Worm (Caenorhabditis elegans): ENCODE measurements around the gene T07G12.2.
A peak's percentile ranks its signal among the peaks of the same experiment; 100 is the strongest.

T07G12.2 gene

ce11 chrIV:10481695-10482094, 48.8 kb upstream of the T07G12.2 start, which contains the start of gene egl-21 (continued):
- no peak for TF ChIP-seq unc-130 (tag; optimal IDR thresholded peaks at IDR 0.05)
- TF ChIP-seq nhr-20 (tag; optimal IDR thresholded peaks at IDR 0.05), result no peak
- TF ChIP-seq fkh-10 (GFP tag; optimal IDR thresholded peaks at IDR 0.05), result peak; percentile 82
- TF ChIP-seq sox-4 (tag; optimal IDR thresholded peaks at IDR 0.05), result peak; percentile 23
- TF ChIP-seq snu-23 (GFP tag; optimal IDR thresholded peaks at IDR 0.05), result peak; percentile 56
- no peak for TF ChIP-seq unc-62 (GFP tag; optimal IDR thresholded peaks at IDR 0.05)
- TF ChIP-seq mef-2 (tag; optimal IDR thresholded peaks at IDR 0.05), result peak; percentile 59
- TF ChIP-seq ceh-88 (GFP tag; IDR thresholded peaks at IDR 0.05), result no peak
- TF ChIP-seq irx-1 (tag; optimal IDR thresholded peaks at IDR 0.05), result no peak
- TF ChIP-seq nhr-71 (tag; optimal IDR thresholded peaks at IDR 0.05), result peak; percentile 83
- TF ChIP-seq pax-3 (tag; optimal IDR thresholded peaks at IDR 0.05), result peak; percentile 60
- no peak for TF ChIP-seq aly-2 (tag; optimal IDR thresholded peaks at IDR 0.05)
- TF ChIP-seq pqm-1 (tag; optimal IDR thresholded peaks at IDR 0.05), result no peak
- TF ChIP-seq efl-3 (GFP tag; optimal IDR thresholded peaks at IDR 0.05), result no peak
- no peak for TF ChIP-seq fkh-4 (tag; optimal IDR thresholded peaks at IDR 0.05; ENCODE audit: borderline replicate concordance)
- peak; percentile 93 for TF ChIP-seq lin-14 (GFP tag; optimal IDR thresholded peaks at IDR 0.05)
- no peak for TF ChIP-seq hlh-17 (GFP tag; optimal IDR thresholded peaks at IDR 0.05; ENCODE audit: borderline replicate concordance)
- peak; percentile 34 for TF ChIP-seq zag-1 (tag; optimal IDR thresholded peaks at IDR 0.05)
- peak; percentile 0 for TF ChIP-seq ceh-8 (GFP tag; optimal IDR thresholded peaks at IDR 0.05)
- TF ChIP-seq zip-4 (GFP tag; optimal IDR thresholded peaks at IDR 0.05), result peak; percentile 7
- peak; percentile 55 for TF ChIP-seq dsc-1 (tag; optimal IDR thresholded peaks at IDR 0.05)
- TF ChIP-seq hpl-2 (GFP tag; optimal IDR thresholded peaks at IDR 0.05), result no peak
- TF ChIP-seq lin-15B (tag; optimal IDR thresholded peaks at IDR 0.05), result no peak
- peak; percentile 14 for TF ChIP-seq fos-1 (tag; optimal IDR thresholded peaks at IDR 0.05)
- peak; percentile 51 for TF ChIP-seq lin-13 (GFP tag; optimal IDR thresholded peaks at IDR 0.05)
- peak; percentile 38 for TF ChIP-seq nhr-11 (tag; optimal IDR thresholded peaks at IDR 0.05)
- TF ChIP-seq nhr-47 (tag; optimal IDR thresholded peaks at IDR 0.05), result peak; percentile 80
- no peak for TF ChIP-seq egl-27 (tag; optimal IDR thresholded peaks at IDR 0.05)
- peak; percentile 42 for TF ChIP-seq lir-3 (tag; optimal IDR thresholded peaks at IDR 0.05; ENCODE audit: poor library complexity)
- peak; percentile 82 for TF ChIP-seq unc-86 (tag; optimal IDR thresholded peaks at IDR 0.05)
- TF ChIP-seq ceh-63 (GFP tag; optimal IDR thresholded peaks at IDR 0.05), result no peak
- TF ChIP-seq unc-30 (tag; optimal IDR thresholded peaks at IDR 0.05), result no peak
- no peak for TF ChIP-seq hlh-4 (tag; optimal IDR thresholded peaks at IDR 0.05)
- TF ChIP-seq nhr-12 (tag; optimal IDR thresholded peaks at IDR 0.05), result no peak
- TF ChIP-seq ceh-90 (tag; optimal IDR thresholded peaks at IDR 0.05), result no peak

DNA sequence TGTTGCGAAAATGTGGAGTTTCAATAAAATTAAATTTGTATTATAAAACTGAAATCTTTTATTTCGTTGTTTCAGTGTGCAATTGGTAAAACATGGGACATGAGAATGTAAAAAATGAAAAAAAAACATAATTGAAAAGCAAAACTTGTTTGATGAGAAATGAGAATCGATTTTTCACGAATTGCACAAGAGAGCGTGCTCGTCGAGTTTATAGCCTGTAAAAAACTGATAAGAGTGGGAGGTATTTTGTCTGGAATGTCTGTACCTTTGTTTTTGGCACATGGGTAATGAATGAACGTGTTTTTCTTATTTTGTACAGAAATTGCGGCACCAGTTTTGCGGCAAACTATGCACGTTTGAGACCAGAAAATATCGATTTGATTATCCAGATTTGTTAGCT, 47.9 kb upstream of the T07G12.2 start:
- TF ChIP-seq nhr-71 (tag; optimal IDR thresholded peaks at IDR 0.05) (no peak), grh-1 (GFP tag; IDR thresholded peaks at IDR 0.05) (no peak), nhr-84 (tag; optimal IDR thresholded peaks at IDR 0.05) (no peak), pqm-1 (tag; optimal IDR thresholded peaks at IDR 0.05) (peak; percentile 48)

- TF ChIP-seq fkh-10 (GFP tag; optimal IDR thresholded peaks at IDR 0.05), result no peak
- TF ChIP-seq efl-1 (optimal IDR thresholded peaks at IDR 0.05), result peak; percentile 69 to 80
- peak; percentile 81 to 97 for TF ChIP-seq efl-1 (GFP tag; optimal IDR thresholded peaks at IDR 0.05 in 1 of 2)
- no peak for TF ChIP-seq nhr-11 (tag; optimal IDR thresholded peaks at IDR 0.05)
- TF ChIP-seq fos-1 (tag; optimal IDR thresholded peaks at IDR 0.05), result peak; percentile 51
- TF ChIP-seq hpl-2 (GFP tag; optimal IDR thresholded peaks at IDR 0.05), result no peak
- no peak for TF ChIP-seq nhr-84 (tag; optimal IDR thresholded peaks at IDR 0.05)
- no peak for TF ChIP-seq aha-1 (tag; optimal IDR thresholded peaks at IDR 0.05)
- peak; percentile 21 for TF ChIP-seq F16B12.6 (tag; optimal IDR thresholded peaks at IDR 0.05)
- TF ChIP-seq pag-3 (tag; optimal IDR thresholded peaks at IDR 0.05; ENCODE audit: borderline replicate concordance, insufficient read depth), result peak; percentile 21
- TF ChIP-seq pqm-1 (tag; optimal IDR thresholded peaks at IDR 0.05), result no peak
- TF ChIP-seq C16A3.4 (tag; optimal IDR thresholded peaks at IDR 0.05), result peak; percentile 74
- peak; percentile 95 for TF ChIP-seq tbx-2 (tag; optimal IDR thresholded peaks at IDR 0.05)
- peak; percentile 74 for TF ChIP-seq lin-15B (tag; optimal IDR thresholded peaks at IDR 0.05)
- TF ChIP-seq mdl-1 (tag; optimal IDR thresholded peaks at IDR 0.05), result peak in 1 of 2 experiments; percentile 70
- TF ChIP-seq ama-1 (optimal IDR thresholded peaks at IDR 0.05), result no peak
- TF ChIP-seq lin-39 (tag; optimal IDR thresholded peaks at IDR 0.05), result peak; percentile 72
- peak; percentile 70 to 86 for TF ChIP-seq lin-35 (GFP tag; optimal IDR thresholded peaks at IDR 0.05)
- TF ChIP-seq dsc-1 (tag; optimal IDR thresholded peaks at IDR 0.05), result peak; percentile 95
- TF ChIP-seq Y116A8C.19 (tag; optimal IDR thresholded peaks at IDR 0.05; ENCODE audit: borderline replicate concordance), result peak; percentile 94
- TF ChIP-seq nhr-90 (tag; optimal IDR thresholded peaks at IDR 0.05; ENCODE audit: poor library complexity), result peak; percentile 98
Observed at ce11 chrIV:10483607-10484117, 46.8 kb upstream of the T07G12.2 start, which contains the start of the genes F01D4.5 and ced-5. Gene F01D4.5, minus strand, starts transcription at chrIV:10483657. Gene ced-5, plus strand, starts transcription at chrIV:10484110.
